Worm (Caenorhabditis elegans) whole organism, L4/young adult: ENCODE results near the gene zim-1.

Experiments
- W03F9.2 ChIP-seq: fragments of 150-350 bp; optimal IDR thresholded peaks from 2 replicates; lab custom pipeline; 2014; ENCODE audit warnings: missing biosample characterization, missing genetic modification characterization
- him-1 ChIP-seq: sonication (generic microtip); optimal IDR thresholded peaks from 2 replicates; lab custom pipeline; 2016; ENCODE audit warnings: missing genotype, missing genetic modification reagents, missing genetic modification characterization, missing compliant biosample characterization

- no peak for TF ChIP-seq him-1 (tag; lab: Kevin White, UChicago)
- no peak for TF ChIP-seq W03F9.2 (tag; lab: Kevin White, UChicago)
These were observed 49.6 kb downstream of the zim-1 start, which contains the start of gene C43F9.11 for ce11 chrIV:10596505-10596904.
